Worm (Caenorhabditis elegans): ENCODE results near the gene K04F1.8.
"Not testable (repeated sequence)": the region's sequence is repeated elsewhere in the genome, so short reads cannot be mapped to it uniquely, and the experiment has no call there.

- TF ChIP-seq flt-1 (GFP tag; IDR thresholded peaks at IDR 0.05); T22C8.4 (GFP tag; IDR thresholded peaks at IDR 0.05); klf-2 (GFP tag; conservative IDR thresholded peaks at IDR 0.05); med-1 (GFP tag; optimal IDR thresholded peaks at IDR 0.05; ENCODE audit: insufficient read depth); ref-1 (GFP tag; conservative IDR thresholded peaks at IDR 0.05); ztf-23 (GFP tag; IDR thresholded peaks at IDR 0.05): not testable (repeated sequence)
Observed at ce11 chrV:1692494-1692893, 25.5 kb downstream of the K04F1.8 start, which contains the start of gene Y46H3C.5.

All from whole organism, midembryonic.